Worm (Caenorhabditis elegans) whole organism, L2 larva: ENCODE measurements around the gene C50E3.5.

Experiments
- alr-1 ChIP-seq: fragments of 150-350 bp; optimal IDR thresholded peaks from 2 replicates; lab custom pipeline; 2014; ENCODE audit warnings: missing biosample characterization, missing genetic modification characterization
- ama-1 ChIP-seq: fragments of 150-350 bp; optimal IDR thresholded peaks from 2 replicates; lab custom pipeline; 2018; ENCODE audit warnings: inconsistent platforms
- ceh-16 ChIP-seq: fragments of 150-350 bp; optimal IDR thresholded peaks from 2 replicates; lab custom pipeline; 2014; ENCODE audit warnings: missing biosample characterization, missing genetic modification characterization
- ceh-82 ChIP-seq: fragments of 150-350 bp; optimal IDR thresholded peaks from 2 replicates; lab custom pipeline; 2014; ENCODE audit warnings: missing biosample characterization, missing genetic modification characterization
- dmd-4 ChIP-seq: sonication (generic microtip); optimal IDR thresholded peaks from 2 replicates; lab custom pipeline; 2017; ENCODE audit warnings: missing biosample characterization, missing genetic modification characterization
- fos-1 ChIP-seq: fragments of 150-350 bp; optimal IDR thresholded peaks from 2 replicates; lab custom pipeline; 2014; ENCODE audit warnings: missing biosample characterization, missing genetic modification characterization
- mab-5 ChIP-seq: fragments of 150-350 bp; optimal IDR thresholded peaks from 2 replicates; lab custom pipeline; 2014; ENCODE audit warnings: missing biosample characterization, missing genetic modification characterization
- nhr-12 ChIP-seq: fragments of 150-350 bp; optimal IDR thresholded peaks from 2 replicates; lab custom pipeline; 2014; ENCODE audit warnings: missing biosample characterization, missing genetic modification characterization
- nhr-237 ChIP-seq: fragments of 150-350 bp; optimal IDR thresholded peaks from 2 replicates; lab custom pipeline; 2014; ENCODE audit warnings: missing biosample characterization, missing genetic modification characterization
- peb-1 ChIP-seq: fragments of 150-350 bp; optimal IDR thresholded peaks from 2 replicates; lab custom pipeline; 2014; ENCODE audit warnings: missing biosample characterization, missing genetic modification characterization
- snpc-4 ChIP-seq: fragments of 150-350 bp; optimal IDR thresholded peaks from 2 replicates; lab custom pipeline; 2014; ENCODE audit warnings: missing biosample characterization, missing genetic modification characterization
- unc-62 ChIP-seq: fragments of 150-350 bp; optimal IDR thresholded peaks from 2 replicates; lab custom pipeline; 2014; ENCODE audit warnings: missing biosample characterization, missing genetic modification reagents, missing genetic modification characterization

DNA sequence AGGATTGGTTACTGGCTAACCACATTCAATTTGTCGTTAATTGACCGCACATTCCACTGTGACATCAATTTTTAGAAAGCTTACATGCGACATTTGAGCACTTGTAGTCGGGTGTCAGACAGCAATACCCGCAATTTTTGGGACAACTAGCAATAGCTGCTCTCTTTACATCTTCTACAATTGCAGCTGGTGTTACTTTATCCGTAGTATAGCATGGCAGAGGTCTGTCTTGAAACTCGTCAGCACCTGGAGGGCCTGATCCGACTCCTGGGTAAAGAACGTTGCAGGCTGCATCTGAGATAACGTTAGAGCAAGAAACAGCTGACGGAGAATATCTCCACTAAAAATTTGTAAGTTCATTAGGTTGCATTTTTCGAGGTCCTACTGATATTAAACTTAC lies 51.6 kb downstream of the C50E3.5 start:
- no peak for TF ChIP-seq fos-1 (tag; lab: Kevin White, UChicago)
- no peak for TF ChIP-seq ceh-82
- TF ChIP-seq ama-1 = no peak
- TF ChIP-seq nhr-237 = no peak
- no peak for TF ChIP-seq ceh-16 (tag; lab: Kevin White, UChicago)
- TF ChIP-seq snpc-4 = no peak
- TF ChIP-seq alr-1 = no peak
- TF ChIP-seq unc-62 (GFP tag; lab: Kevin White, UChicago) = no peak
- TF ChIP-seq dmd-4 (tag; lab: Kevin White, UChicago) = no peak
- no peak for TF ChIP-seq peb-1 (tag; lab: Kevin White, UChicago)
- TF ChIP-seq mab-5 (tag; lab: Kevin White, UChicago) = no peak
- no peak for TF ChIP-seq nhr-12
